Worm (Caenorhabditis elegans) whole organism, L1 larva: ENCODE measurements around the gene mrpl-49.

Source experiments
- aha-1 ChIP-seq: fragments of 150-350 bp; optimal IDR thresholded peaks from 2 replicates; lab custom pipeline; 2014; ENCODE audit warnings: missing biosample characterization, missing genetic modification characterization
- blmp-1 ChIP-seq: fragments of 150-350 bp; optimal IDR thresholded peaks from 2 replicates; lab custom pipeline; 2014; ENCODE audit warnings: missing biosample characterization, missing genetic modification characterization
- efl-1 ChIP-seq, 4 experiments: fragments of 150-350 bp; optimal IDR thresholded peaks in 3 of 4; peaks in 1 of 4; 1 replicate in 1 of 4; 2 replicates in 3 of 4; lab custom pipeline; 2014; ENCODE audit warnings: missing biosample characterization in 2 of 4, missing genetic modification characterization in 2 of 4, missing genetic modification reagents in 2 of 4
- elt-2 ChIP-seq: sonication (generic microtip); optimal IDR thresholded peaks from 2 replicates; lab custom pipeline; 2016; ENCODE audit warnings: missing genetic modification characterization, mild to moderate bottlenecking, inconsistent platforms, missing compliant biosample characterization, missing genetic modification reagents
- fkh-10 ChIP-seq: sonication (generic microtip); optimal IDR thresholded peaks from 2 replicates; lab custom pipeline; 2017; ENCODE audit warnings: missing biosample characterization, missing genetic modification reagents, missing genetic modification characterization
- jun-1 ChIP-seq: fragments of 150-350 bp; optimal IDR thresholded peaks from 2 replicates; lab custom pipeline; 2014; ENCODE audit warnings: missing biosample characterization, missing genetic modification reagents, missing genetic modification characterization
- skn-1 ChIP-seq: fragments of 150-350 bp; optimal IDR thresholded peaks from 2 replicates; lab custom pipeline; 2014; ENCODE audit warnings: missing biosample characterization, missing genetic modification characterization
- unc-62 ChIP-seq: fragments of 150-350 bp; optimal IDR thresholded peaks from 2 replicates; lab custom pipeline; 2014; ENCODE audit warnings: missing biosample characterization, missing genetic modification reagents, missing genetic modification characterization
- unc-98 ChIP-seq: fragments of 200-800 bp; sonication (Bioruptor generic); IDR thresholded peaks from 2 replicates; pipeline ENCODE4 v1.3.6; 2022; ENCODE audit warnings: missing genetic modification characterization, missing compliant biosample characterization
- ztf-4 ChIP-seq: fragments of 150-350 bp; optimal IDR thresholded peaks from 2 replicates; lab custom pipeline; 2014; ENCODE audit warnings: missing biosample characterization, missing genetic modification characterization

DNA sequence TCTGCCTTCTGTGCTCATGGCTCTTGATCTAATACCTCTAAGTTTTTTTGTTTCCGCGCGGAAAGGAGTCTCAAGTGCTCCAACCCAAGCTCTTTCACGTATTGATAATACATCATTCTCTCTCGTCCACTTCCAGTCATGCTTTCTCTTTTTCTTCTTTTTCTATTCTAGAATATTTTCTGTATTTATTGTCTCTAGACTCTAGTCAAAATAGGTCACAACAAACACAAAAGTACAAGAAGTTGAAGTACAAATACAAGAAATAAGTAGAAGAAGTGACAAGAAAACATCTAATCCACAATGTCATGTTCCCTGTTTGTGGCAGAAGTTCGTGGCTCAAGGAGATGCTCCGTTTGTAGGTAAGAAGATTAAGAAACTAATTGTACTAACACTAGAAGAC is 44.8 kb downstream of the mrpl-49 start, which contains the start of gene ZC455.1:
- TF ChIP-seq jun-1 (tag; lab: Kevin White, UChicago) (no peak), ztf-4 (no peak), unc-98 (GFP tag; lab: Robert Waterston, UW) (no peak), unc-62 (GFP tag; lab: Kevin White, UChicago) (no peak), fkh-10 (GFP tag; lab: Kevin White, UChicago) (no peak), efl-1 (optimal IDR thresholded peaks at IDR 0.05; lab: Kevin White, UChicago) (no peak), efl-1 (GFP tag; optimal IDR thresholded peaks at IDR 0.05 in 1 of 2; lab: Kevin White, UChicago) (no peak), skn-1 (no peak), elt-2 (tag; lab: Kevin White, UChicago) (no peak), blmp-1 (tag; lab: Kevin White, UChicago) (no peak), aha-1 (tag; lab: Kevin White, UChicago) (no peak)
